Fruit fly (Drosophila melanogaster) whole organism, wandering third instar larva: ENCODE data around the gene CG13048.

Source experiments
- Abd-B ChIP-seq: fragments of >200 bp; optimal IDR thresholded peaks from 2 replicates; lab custom pipeline; 2017; ENCODE audit warnings: missing biosample characterization, missing genetic modification characterization
- CG32264 ChIP-seq: fragments of 200-800 bp; sonication (Bioruptor generic); optimal IDR thresholded peaks from 2 replicates; lab custom pipeline; 2016; ENCODE audit warnings: missing biosample characterization, missing genetic modification characterization
- CG9705 ChIP-seq: fragments of 200-800 bp; sonication (Bioruptor generic); optimal IDR thresholded peaks from 2 replicates; lab custom pipeline; 2018; ENCODE audit warnings: missing biosample characterization, mild to moderate bottlenecking, missing genetic modification characterization
- CrebA ChIP-seq: fragments of 200-800 bp; sonication (Bioruptor generic); optimal IDR thresholded peaks from 2 replicates; lab custom pipeline; 2016; ENCODE audit warnings: missing biosample characterization, mild to moderate bottlenecking, missing genetic modification characterization, borderline replicate concordance
- Dif ChIP-seq: fragments of 200-275, 200-300 bp; sonication (Bioruptor generic); optimal IDR thresholded peaks from 2 replicates; lab custom pipeline; 2018; ENCODE audit warnings: missing biosample characterization, missing genetic modification characterization; ENCODE audit not compliant: partially characterized antibody
- GATAd ChIP-seq: sonication (Bioruptor generic); optimal IDR thresholded peaks from 2 replicates; lab custom pipeline; 2016; ENCODE audit warnings: missing biosample characterization, missing genetic modification characterization
- HLH106 ChIP-seq: fragments of 200-800 bp; optimal IDR thresholded peaks from 3 replicates; lab custom pipeline; 2019; ENCODE audit warnings: missing biosample characterization, mild to moderate bottlenecking, missing genetic modification characterization, moderate library complexity
- Hnf4 ChIP-seq: fragments of 200-800 bp; sonication (Bioruptor generic); optimal IDR thresholded peaks from 2 replicates; lab custom pipeline; 2016; ENCODE audit warnings: missing biosample characterization, mild to moderate bottlenecking, missing genetic modification characterization
- Hr78 ChIP-seq: fragments of >200 bp; optimal IDR thresholded peaks from 2 replicates; lab custom pipeline; 2017; ENCODE audit warnings: missing biosample characterization, missing genetic modification characterization
- Hr83 ChIP-seq: fragments of 200-300 bp; sonication (Bioruptor generic); optimal IDR thresholded peaks from 2 replicates; lab custom pipeline; 2016; ENCODE audit warnings: missing biosample characterization, mild to moderate bottlenecking, missing genetic modification characterization, moderate library complexity; ENCODE audit not compliant: poor library complexity, severe bottlenecking
- Jra ChIP-seq: sonication (Bioruptor generic); optimal IDR thresholded peaks from 2 replicates; lab custom pipeline; 2016; ENCODE audit warnings: missing biosample characterization, missing genetic modification characterization
- Mio ChIP-seq: sonication (Bioruptor generic); optimal IDR thresholded peaks from 2 replicates; lab custom pipeline; 2016; ENCODE audit warnings: missing biosample characterization, missing genetic modification characterization
- Myc ChIP-seq: fragments of >200 bp; optimal IDR thresholded peaks from 2 replicates; lab custom pipeline; 2017
- N ChIP-seq: fragments of >200 bp; optimal IDR thresholded peaks from 2 replicates; lab custom pipeline; 2018; ENCODE audit warnings: missing biosample characterization, missing external identifiers, missing genetic modification characterization
- Rel ChIP-seq, 2 experiments: fragments of 200-800 bp; sonication (Bioruptor generic) in 1 of 2; optimal IDR thresholded peaks; 2 replicates in 1 of 2; 3 replicates in 1 of 2; lab custom pipeline; 2016 to 2019; ENCODE audit warnings: mild to moderate bottlenecking in 2 of 2, missing biosample characterization in 2 of 2, missing genetic modification characterization in 2 of 2, moderate library complexity in 1 of 2
- Sp1 ChIP-seq: fragments of 200-800 bp; sonication (Bioruptor generic); optimal IDR thresholded peaks from 3 replicates; lab custom pipeline; 2019; ENCODE audit warnings: missing biosample characterization, mild to moderate bottlenecking, missing genetic modification characterization, moderate library complexity
- Vsx2 ChIP-seq: fragments of 200-300, 225-300 bp; sonication (Bioruptor generic); optimal IDR thresholded peaks from 2 replicates; lab custom pipeline; 2018; ENCODE audit warnings: missing biosample characterization, missing genetic modification characterization; ENCODE audit not compliant: partially characterized antibody
- br ChIP-seq: fragments of 200-800 bp; sonication (Bioruptor generic); optimal IDR thresholded peaks from 2 replicates; lab custom pipeline; 2016; ENCODE audit warnings: missing biosample characterization, missing genetic modification characterization
- dl ChIP-seq, 2 experiments: fragments of 175-275, 200-275 bp in 1 of 2; fragments of 200-275 bp in 1 of 2; sonication (Bioruptor generic); optimal IDR thresholded peaks; lab custom pipeline; 2018; ENCODE audit warnings: mild to moderate bottlenecking in 2 of 2, missing biosample characterization in 2 of 2, missing genetic modification characterization in 2 of 2, moderate library complexity in 2 of 2; ENCODE audit not compliant: partially characterized antibody in 2 of 2, insufficient read depth in 1 of 2
- dmrt93B ChIP-seq: fragments of 200-800 bp; sonication (Bioruptor generic); optimal IDR thresholded peaks from 2 replicates; lab custom pipeline; 2018; ENCODE audit warnings: missing biosample characterization, mild to moderate bottlenecking, missing genetic modification characterization
- dsf ChIP-seq: sonication (Bioruptor generic); optimal IDR thresholded peaks from 2 replicates; lab custom pipeline; 2016; ENCODE audit warnings: missing biosample characterization, missing genetic modification characterization, borderline replicate concordance
- ey ChIP-seq: fragments of 200-800 bp; sonication (Bioruptor generic); optimal IDR thresholded peaks from 2 replicates; lab custom pipeline; 2016; ENCODE audit warnings: missing biosample characterization, missing genetic modification characterization
- foxo ChIP-seq, 2 experiments: fragments of 200-800 bp; sonication (Bioruptor generic); optimal IDR thresholded peaks; 2 replicates in 1 of 2; 3 replicates in 1 of 2; lab custom pipeline; 2016 to 2017; ENCODE audit warnings: missing biosample characterization in 2 of 2, missing genetic modification characterization in 2 of 2
- fru ChIP-seq: fragments of 200-800 bp; sonication (Bioruptor generic); optimal IDR thresholded peaks from 3 replicates; lab custom pipeline; 2016; ENCODE audit warnings: missing biosample characterization, mild to moderate bottlenecking, missing genetic modification characterization
- jim ChIP-seq: fragments of 175-275, 200-325 bp; sonication (Bioruptor generic); optimal IDR thresholded peaks from 2 replicates; lab custom pipeline; 2016; ENCODE audit warnings: missing biosample characterization, mild to moderate bottlenecking, missing genetic modification characterization
- lola ChIP-seq: fragments of >200 bp; optimal IDR thresholded peaks from 2 replicates; lab custom pipeline; 2017; ENCODE audit warnings: missing biosample characterization, missing genetic modification characterization
- pan ChIP-seq: fragments of >200 bp; optimal IDR thresholded peaks from 2 replicates; lab custom pipeline; 2017
- tai ChIP-seq: sonication (Bioruptor generic); optimal IDR thresholded peaks from 2 replicates; lab custom pipeline; 2016; ENCODE audit warnings: missing biosample characterization, missing genetic modification characterization
- usp ChIP-seq: fragments of >200 bp; optimal IDR thresholded peaks from 2 replicates; lab custom pipeline; 2017; ENCODE audit warnings: missing biosample characterization, missing genetic modification characterization
- woc ChIP-seq: sonication (Bioruptor generic); optimal IDR thresholded peaks from 2 replicates; lab custom pipeline; 2016; ENCODE audit warnings: missing biosample characterization, mild to moderate bottlenecking, missing genetic modification characterization

CG13048 gene

DNA sequence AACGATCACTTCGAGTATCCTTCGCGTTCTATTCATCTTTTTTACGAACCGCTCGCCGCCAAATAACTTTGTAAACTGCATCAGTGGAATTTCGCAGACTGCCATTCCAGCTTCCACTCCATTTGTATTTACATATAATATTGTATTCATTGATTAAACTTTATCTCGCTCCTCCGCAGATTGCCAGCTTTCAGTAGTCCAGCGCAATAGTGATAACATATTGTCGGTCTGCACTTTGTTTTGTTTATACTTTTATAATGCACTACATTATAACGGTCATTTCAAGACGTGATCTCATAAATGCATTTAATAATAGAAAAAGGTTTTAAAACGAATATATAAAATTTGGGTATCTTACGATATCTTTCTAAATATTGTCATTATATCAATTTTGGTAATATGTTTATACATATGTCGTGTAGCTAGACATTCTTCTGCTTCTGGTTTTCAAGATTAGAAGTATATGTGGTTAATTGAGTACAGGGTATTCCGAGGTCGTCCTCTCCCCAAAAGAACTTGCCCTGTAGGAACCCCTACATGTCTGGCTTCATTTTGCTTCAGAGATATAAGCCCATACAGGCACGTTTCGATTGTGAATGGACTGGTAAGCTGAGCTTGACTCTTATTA lies 15.5 kb downstream of the CG13048 start, which contains the start of gene CG4950:
Gene CG4950 (minus strand): TSS at position 51 of the 628 bp plus-strand sequence.
- TF ChIP-seq HLH106 (tag; lab: Kevin White, UChicago) = peak; percentile 40
- TF ChIP-seq ey = no peak

DNA sequence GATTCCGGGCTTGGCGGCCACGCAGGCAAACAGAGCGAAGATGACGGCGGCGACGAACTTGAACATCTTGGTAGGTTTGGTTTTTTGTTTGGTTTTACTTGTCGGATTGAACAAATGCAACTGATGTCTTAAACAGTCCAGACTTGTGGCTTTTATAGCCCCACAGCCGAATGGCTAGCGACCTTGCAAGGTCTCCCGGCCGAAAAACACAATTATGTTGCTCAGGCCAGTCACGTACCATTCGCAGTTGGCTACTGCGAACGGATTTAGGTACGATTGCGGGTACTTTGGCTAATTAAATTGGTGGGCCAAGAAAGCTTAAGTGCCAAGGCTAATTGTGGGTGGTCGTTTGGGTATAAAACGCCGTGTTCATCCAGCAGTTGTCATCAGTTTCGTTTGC lies 18.7 kb downstream of the CG13048 start, which contains the start of the genes CG13051 and CG13069:
Gene CG13051 (minus strand): TSS at position 101 of the 400 bp plus-strand sequence.
Gene CG13069 (plus strand): TSS at position 386 of the 400 bp plus-strand sequence.
- no peak for TF ChIP-seq GATAd (GFP tag; lab: Kevin White, UChicago)
- TF ChIP-seq, all 38 proteins: peak for 0

DNA sequence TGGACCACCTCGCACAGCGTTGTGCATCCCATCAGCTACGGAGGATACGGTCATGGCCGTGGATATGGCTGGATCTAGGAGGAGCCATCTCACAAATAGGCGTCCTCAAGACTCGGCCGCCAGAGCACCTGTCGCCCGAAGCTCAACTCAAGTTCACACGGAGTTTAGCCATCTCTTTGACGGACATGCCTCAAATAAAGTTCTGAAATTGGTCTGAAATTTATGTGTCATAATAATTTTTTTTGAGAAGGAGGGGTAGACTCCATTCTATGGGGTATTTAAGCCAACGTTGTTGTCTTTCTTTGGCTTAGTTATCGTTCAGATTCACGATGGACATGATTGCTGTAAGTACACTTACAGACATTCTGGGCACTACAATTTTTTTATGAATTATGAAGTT lies 20.7 kb downstream of the CG13048 start, which contains the start of gene CG13070:
Gene CG13070 (plus strand): TSS at position 301 of the 400 bp plus-strand sequence.
- TF ChIP-seq pan (no peak), dmrt93B (GFP tag; lab: Kevin White, UChicago) (no peak), lola (GFP tag; lab: Kevin White, UChicago) (no peak), br (no peak), jim (GFP tag; lab: Kevin White, UChicago) (no peak), Jra (GFP tag; lab: Kevin White, UChicago) (no peak), Hnf4 (GFP tag; lab: Kevin White, UChicago) (no peak), CrebA (GFP tag; lab: Kevin White, UChicago) (no peak), dl (GFP tag; optimal IDR thresholded peaks at IDR 0.05; lab: Kevin White, UChicago; ENCODE audit: insufficient read depth in 1 of 2, partially characterized antibody in 2 of 2) (no peak), CG9705 (no peak), Hr83 (GFP tag; lab: Kevin White, UChicago) (no peak), Abd-B (no peak), woc (GFP tag; lab: Kevin White, UChicago) (no peak), Mio (GFP tag; lab: Kevin White, UChicago) (no peak), CG32264 (no peak)
- TF ChIP-seq, all 38 proteins: peak for 0

DNA sequence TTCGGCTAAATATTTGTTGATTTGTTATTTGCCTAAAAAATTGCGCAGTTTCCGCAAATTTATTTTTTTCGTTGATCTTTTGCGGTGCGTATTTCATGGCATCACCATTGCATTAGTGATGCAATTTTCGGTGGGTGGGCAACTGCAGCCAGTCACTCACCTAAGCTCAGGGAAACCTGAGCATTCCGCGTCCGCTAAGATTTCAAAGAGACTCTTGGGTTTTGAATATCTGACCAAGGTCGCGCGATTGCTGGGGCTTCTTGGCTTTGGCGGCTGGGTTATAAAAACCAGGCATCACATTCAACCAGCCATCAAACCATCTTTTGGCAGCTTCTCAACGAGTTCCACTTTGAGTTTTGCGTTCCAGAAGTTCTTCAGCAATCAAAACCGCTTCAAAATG lies 21.3 kb downstream of the CG13048 start, which contains the start of gene CG13071:
Gene CG13071 (plus strand): TSS at position 301 of the 400 bp plus-strand sequence.
- TF ChIP-seq foxo (GFP tag; optimal IDR thresholded peaks at IDR 0.05; lab: Kevin White, UChicago) (no peak), usp (GFP tag; lab: Kevin White, UChicago) (no peak), Jra (GFP tag; lab: Kevin White, UChicago) (no peak), HLH106 (tag; lab: Kevin White, UChicago) (no peak), Vsx2 (GFP tag; lab: Kevin White, UChicago) (no peak), Mio (GFP tag; lab: Kevin White, UChicago) (no peak), ey (no peak), Rel (GFP tag; optimal IDR thresholded peaks at IDR 0.05; lab: Kevin White, UChicago) (no peak), Rel (tag; optimal IDR thresholded peaks at IDR 0.05; lab: Kevin White, UChicago) (no peak), dsf (no peak), lola (GFP tag; lab: Kevin White, UChicago) (no peak), Hr83 (GFP tag; lab: Kevin White, UChicago) (no peak), CG32264 (no peak), Abd-B (no peak), tai (no peak), Myc (lab: Kevin White, UChicago) (no peak), CG9705 (no peak)

DNA sequence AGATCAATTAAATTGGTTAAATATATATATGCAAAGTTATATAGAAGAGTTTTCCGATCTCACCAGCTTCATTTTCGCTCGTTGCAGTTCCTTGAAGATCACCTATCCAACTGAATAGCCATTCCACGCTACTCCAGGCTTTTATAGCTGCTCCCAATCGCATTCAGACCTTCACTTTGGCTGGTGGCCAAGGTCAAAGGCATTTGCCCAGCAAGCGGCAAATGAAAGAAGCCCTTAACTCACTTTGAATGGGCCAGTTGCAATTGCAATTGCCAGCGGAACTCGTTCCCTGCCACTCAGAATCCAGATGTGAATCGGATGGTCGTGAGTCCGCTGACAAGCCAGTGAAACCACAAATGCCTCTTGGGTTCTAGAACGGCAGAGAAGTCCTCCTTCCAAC lies 22.2 kb downstream of the CG13048 start, which contains the start of gene CG34247:
Gene CG34247 (minus strand): TSS at position 101 of the 400 bp plus-strand sequence.
- TF ChIP-seq foxo (GFP tag; optimal IDR thresholded peaks at IDR 0.05; lab: Kevin White, UChicago) (no peak), pan (no peak), Vsx2 (GFP tag; lab: Kevin White, UChicago) (no peak), Jra (GFP tag; lab: Kevin White, UChicago) (no peak), fru (GFP tag; lab: Kevin White, UChicago) (no peak)

DNA sequence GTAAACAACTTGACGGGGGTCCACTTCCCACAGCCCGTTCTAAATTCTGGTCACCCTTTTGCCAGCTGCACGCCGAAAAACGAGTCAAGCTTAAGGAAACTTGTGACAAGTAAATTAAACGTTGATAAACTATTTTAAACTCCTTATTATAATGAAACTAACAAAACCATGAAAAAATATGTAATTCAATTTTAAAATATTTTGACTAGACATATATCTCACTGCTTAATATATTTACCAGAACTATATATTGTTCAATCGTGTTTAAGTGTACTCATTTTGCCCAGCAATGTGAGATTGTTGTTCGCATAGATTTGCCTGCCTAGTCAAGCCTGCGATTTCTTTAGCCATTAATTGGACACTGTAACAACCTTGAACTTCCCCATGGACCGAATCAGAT lies 24.2 kb downstream of the CG13048 start, which contains the start of gene CG13053:
Gene CG13053 (minus strand): TSS at position 171 of the 400 bp plus-strand sequence.
- no peak for TF ChIP-seq dsf
- TF ChIP-seq Hr78 (GFP tag; lab: Kevin White, UChicago) = no peak
- TF ChIP-seq fru (GFP tag; lab: Kevin White, UChicago) = no peak
- no peak for TF ChIP-seq ey
- TF ChIP-seq dl (GFP tag; optimal IDR thresholded peaks at IDR 0.05; lab: Kevin White, UChicago; ENCODE audit: insufficient read depth in 1 of 2, partially characterized antibody in 2 of 2) = no peak
- no peak for TF ChIP-seq Vsx2 (GFP tag; lab: Kevin White, UChicago)
- TF ChIP-seq Dif (GFP tag; lab: Kevin White, UChicago) = no peak
- TF ChIP-seq HLH106 (tag; lab: Kevin White, UChicago) = no peak
- no peak for TF ChIP-seq GATAd (GFP tag; lab: Kevin White, UChicago)
- no peak for TF ChIP-seq Hr83 (GFP tag; lab: Kevin White, UChicago)
- TF ChIP-seq lola (GFP tag; lab: Kevin White, UChicago) = no peak
- TF ChIP-seq CG9705 = no peak
- TF ChIP-seq foxo (GFP tag; optimal IDR thresholded peaks at IDR 0.05; lab: Kevin White, UChicago) = no peak
- no peak for TF ChIP-seq Sp1 (GFP tag; lab: Kevin White, UChicago)
- TF ChIP-seq N (GFP tag; lab: Kevin White, UChicago) = no peak
- no peak for TF ChIP-seq dmrt93B (GFP tag; lab: Kevin White, UChicago)
- no peak for TF ChIP-seq CG32264
- TF ChIP-seq Myc (lab: Kevin White, UChicago) = no peak
